Worm (Caenorhabditis elegans) whole organism, mixed stage, embryonic: ENCODE data around the gene prp-9.

Source experiments
- M03D4.4 ChIP-seq: sonication (generic microtip); optimal IDR thresholded peaks from 2 replicates; lab custom pipeline; 2017; ENCODE audit warnings: mild to moderate bottlenecking, missing genetic modification characterization, missing compliant biosample characterization
- bed-3 ChIP-seq: fragments of 200-800 bp; sonication (Bioruptor generic); optimal IDR thresholded peaks from 3 replicates; lab custom pipeline; 2018; ENCODE audit warnings: mild to moderate bottlenecking, missing genetic modification characterization, moderate library complexity, missing compliant biosample characterization
- blmp-1 ChIP-seq: fragments of 150-350 bp; optimal IDR thresholded peaks from 2 replicates; lab custom pipeline; 2014; ENCODE audit warnings: missing biosample characterization, missing genetic modification characterization
- ceh-39 ChIP-seq: fragments of 150-350 bp; optimal IDR thresholded peaks from 2 replicates; lab custom pipeline; 2014; ENCODE audit warnings: missing biosample characterization, missing genetic modification characterization
- ceh-43 ChIP-seq: fragments of 200-800 bp; sonication (Bioruptor generic); optimal IDR thresholded peaks from 2 replicates; lab custom pipeline; 2018; ENCODE audit warnings: mild to moderate bottlenecking, missing genetic modification characterization, moderate library complexity, missing compliant biosample characterization
- ceh-83 ChIP-seq: fragments of 200-800 bp; sonication (Bioruptor generic); optimal IDR thresholded peaks from 2 replicates; lab custom pipeline; 2018; ENCODE audit warnings: mild to moderate bottlenecking, missing genetic modification characterization, missing compliant biosample characterization
- ces-1 ChIP-seq: fragments of 150-350 bp; optimal IDR thresholded peaks from 2 replicates; lab custom pipeline; 2014; ENCODE audit warnings: missing biosample characterization, missing genetic modification reagents, missing genetic modification characterization
- cnd-1 ChIP-seq: fragments of 200-800 bp; sonication (Bioruptor generic); optimal IDR thresholded peaks from 2 replicates; lab custom pipeline; 2018; ENCODE audit warnings: mild to moderate bottlenecking, missing genetic modification characterization, missing compliant biosample characterization
- drap-1 ChIP-seq: fragments of 200-800 bp; sonication (Bioruptor generic); optimal IDR thresholded peaks from 3 replicates; lab custom pipeline; 2018; ENCODE audit warnings: mild to moderate bottlenecking, missing genetic modification characterization, missing compliant biosample characterization
- elt-3 ChIP-seq: fragments of 150-350 bp; optimal IDR thresholded peaks from 2 replicates; lab custom pipeline; 2014; ENCODE audit warnings: missing biosample characterization, missing genetic modification characterization
- ham-2 ChIP-seq: fragments of 200-800 bp; sonication (Bioruptor generic); optimal IDR thresholded peaks from 2 replicates; lab custom pipeline; 2018; ENCODE audit warnings: mild to moderate bottlenecking, missing genetic modification characterization, missing compliant biosample characterization
- hlh-1 ChIP-seq: fragments of 150-350 bp; optimal IDR thresholded peaks from 2 replicates; lab custom pipeline; 2014; ENCODE audit warnings: missing biosample characterization, missing genetic modification reagents, missing genetic modification characterization
- lsy-2 ChIP-seq: fragments of 150-350 bp; optimal IDR thresholded peaks from 2 replicates; lab custom pipeline; 2014; ENCODE audit warnings: missing biosample characterization, missing genetic modification characterization
- mab-5 ChIP-seq: fragments of 150-350 bp; optimal IDR thresholded peaks from 2 replicates; lab custom pipeline; 2014; ENCODE audit warnings: missing biosample characterization, missing genetic modification characterization
- mep-1 ChIP-seq: fragments of 150-350 bp; optimal IDR thresholded peaks from 2 replicates; lab custom pipeline; 2017; ENCODE audit warnings: missing biosample characterization, missing genetic modification reagents, missing genetic modification characterization, inconsistent platforms
- mls-2 ChIP-seq: sonication (generic microtip); optimal IDR thresholded peaks from 2 replicates; lab custom pipeline; 2016; ENCODE audit warnings: mild to moderate bottlenecking, missing genetic modification characterization, moderate library complexity, missing compliant biosample characterization
- nhr-12 ChIP-seq: fragments of 150-350 bp; optimal IDR thresholded peaks from 2 replicates; lab custom pipeline; 2014; ENCODE audit warnings: missing biosample characterization, missing genetic modification characterization
- nhr-2 ChIP-seq: fragments of 150-350 bp; optimal IDR thresholded peaks from 2 replicates; lab custom pipeline; 2014; ENCODE audit warnings: missing biosample characterization, missing genetic modification characterization
- nhr-237 ChIP-seq: fragments of 150-350 bp; optimal IDR thresholded peaks from 2 replicates; lab custom pipeline; 2014; ENCODE audit warnings: missing biosample characterization, missing genetic modification characterization
- nhr-28 ChIP-seq: fragments of 150-350 bp; optimal IDR thresholded peaks from 2 replicates; lab custom pipeline; 2014; ENCODE audit warnings: missing biosample characterization, missing genetic modification characterization
- nhr-76 ChIP-seq: sonication (generic microtip); optimal IDR thresholded peaks from 2 replicates; lab custom pipeline; 2017; ENCODE audit warnings: missing biosample characterization, missing genetic modification characterization
- pha-4 ChIP-seq: fragments of 150-350 bp; optimal IDR thresholded peaks from 2 replicates; lab custom pipeline; 2018; ENCODE audit warnings: missing biosample characterization, missing genetic modification reagents, missing genetic modification characterization
- snpc-4 ChIP-seq: fragments of 150-350 bp; optimal IDR thresholded peaks from 2 replicates; lab custom pipeline; 2014; ENCODE audit warnings: missing biosample characterization, missing genetic modification characterization
- sptf-1 ChIP-seq: sonication (generic microtip); optimal IDR thresholded peaks from 2 replicates; lab custom pipeline; 2017; ENCODE audit warnings: mild to moderate bottlenecking, missing genetic modification characterization, moderate library complexity, missing compliant biosample characterization
- tbx-8 ChIP-seq: fragments of 200-800 bp; sonication (Bioruptor generic); optimal IDR thresholded peaks from 2 replicates; lab custom pipeline; 2018; ENCODE audit warnings: mild to moderate bottlenecking, missing genetic modification characterization, moderate library complexity, missing compliant biosample characterization
- unc-120 ChIP-seq: sonication (generic microtip); optimal IDR thresholded peaks from 2 replicates; lab custom pipeline; 2017; ENCODE audit warnings: missing genetic modification characterization, missing compliant biosample characterization; ENCODE audit not compliant: poor library complexity, severe bottlenecking
- unc-39 ChIP-seq: fragments of 150-350 bp; optimal IDR thresholded peaks from 2 replicates; lab custom pipeline; 2014; ENCODE audit warnings: missing biosample characterization, missing genetic modification characterization
- unc-62 ChIP-seq: fragments of 150-350 bp; optimal IDR thresholded peaks from 2 replicates; lab custom pipeline; 2014; ENCODE audit warnings: missing biosample characterization, missing genetic modification reagents, missing genetic modification characterization
- zip-8 ChIP-seq: fragments of 150-350 bp; optimal IDR thresholded peaks from 2 replicates; lab custom pipeline; 2014; ENCODE audit warnings: missing biosample characterization, missing genetic modification characterization
- ztf-11 ChIP-seq: fragments of 150-350 bp; optimal IDR thresholded peaks from 2 replicates; lab custom pipeline; 2014; ENCODE audit warnings: missing biosample characterization, missing genetic modification characterization

Gene prp-9

ce11 chrII:8483793-8484186 lies 41.4 kb downstream of the prp-9 start, which contains the start of gene taap-1:
Gene taap-1 (minus strand): TSS chrII:8483871.
- TF ChIP-seq lsy-2 = no peak
- TF ChIP-seq blmp-1 (tag; lab: Kevin White, UChicago) = no peak
- TF ChIP-seq snpc-4 (tag; lab: Kevin White, UChicago) = no peak
- no peak for TF ChIP-seq ztf-11
- TF ChIP-seq nhr-76 (tag; lab: Kevin White, UChicago) = no peak
- TF ChIP-seq unc-62 (GFP tag; lab: Kevin White, UChicago) = no peak
- no peak for TF ChIP-seq ham-2 (GFP tag; lab: Kevin White, UChicago)
- no peak for TF ChIP-seq zip-8 (tag; lab: Kevin White, UChicago)

ce11 chrII:8483124-8483792 lies 41.9 kb downstream of the prp-9 start:
- no peak for TF ChIP-seq nhr-237 (tag; lab: Kevin White, UChicago)
- no peak for TF ChIP-seq nhr-28 (tag; lab: Kevin White, UChicago)
- no peak for TF ChIP-seq drap-1 (GFP tag; lab: Kevin White, UChicago)
- no peak for TF ChIP-seq M03D4.4
- TF ChIP-seq pha-4 (tag; lab: Kevin White, UChicago) = no peak
- peak; percentile 44 for TF ChIP-seq ces-1 (GFP tag; lab: Kevin White, UChicago)
- TF ChIP-seq ham-2 (GFP tag; lab: Kevin White, UChicago) = no peak
- no peak for TF ChIP-seq bed-3 (GFP tag; lab: Kevin White, UChicago)
- no peak for TF ChIP-seq ceh-43
- TF ChIP-seq lsy-2 = peak; percentile 82
- TF ChIP-seq mab-5 = no peak

ce11 chrII:8481731-8482253 lies 43.4 kb downstream of the prp-9 start, which contains the start of gene M05D6.5:
Gene M05D6.5 (minus strand): TSS chrII:8482203.
- TF ChIP-seq nhr-237 (tag; lab: Kevin White, UChicago) = no peak
- TF ChIP-seq blmp-1 (tag; lab: Kevin White, UChicago) = no peak
- no peak for TF ChIP-seq sptf-1 (tag; lab: Kevin White, UChicago)
- TF ChIP-seq snpc-4 (tag; lab: Kevin White, UChicago) = no peak
- TF ChIP-seq hlh-1 (tag; lab: Kevin White, UChicago) = no peak

ce11 chrII:8481033-8481708 lies 44.0 kb downstream of the prp-9 start:
- TF ChIP-seq ces-1 (GFP tag; lab: Kevin White, UChicago) (no peak), ceh-39 (peak; percentile 34), ceh-83 (GFP tag; lab: Kevin White, UChicago) (no peak), snpc-4 (tag; lab: Kevin White, UChicago) (no peak), unc-120 (peak; percentile 62), hlh-1 (tag; lab: Kevin White, UChicago) (peak; percentile 84), drap-1 (GFP tag; lab: Kevin White, UChicago) (no peak), pha-4 (tag; lab: Kevin White, UChicago) (peak; percentile 10), M03D4.4 (no peak), unc-39 (tag; lab: Kevin White, UChicago) (no peak), tbx-8 (GFP tag; lab: Kevin White, UChicago) (no peak), ham-2 (GFP tag; lab: Kevin White, UChicago) (no peak), nhr-2 (peak; percentile 58), elt-3 (tag; lab: Kevin White, UChicago) (no peak), cnd-1 (tag; lab: Kevin White, UChicago) (no peak), mab-5 (peak; percentile 44), sptf-1 (tag; lab: Kevin White, UChicago) (no peak), unc-62 (GFP tag; lab: Kevin White, UChicago) (peak; percentile 70), bed-3 (GFP tag; lab: Kevin White, UChicago) (no peak), ceh-43 (no peak)

ce11 chrII:8480166-8480565 lies 45.0 kb downstream of the prp-9 start, which contains the start of gene lact-4:
Gene lact-4 (minus strand): TSS chrII:8480478.
- TF ChIP-seq unc-39 (tag; lab: Kevin White, UChicago) (no peak), mls-2 (tag; lab: Kevin White, UChicago) (no peak), ceh-39 (no peak), snpc-4 (tag; lab: Kevin White, UChicago) (no peak), bed-3 (GFP tag; lab: Kevin White, UChicago) (no peak), ceh-43 (no peak), mab-5 (no peak), ztf-11 (no peak), ham-2 (GFP tag; lab: Kevin White, UChicago) (no peak), tbx-8 (GFP tag; lab: Kevin White, UChicago) (no peak), ces-1 (GFP tag; lab: Kevin White, UChicago) (no peak), sptf-1 (tag; lab: Kevin White, UChicago) (no peak), cnd-1 (tag; lab: Kevin White, UChicago) (no peak), mep-1 (tag; lab: Kevin White, UChicago) (no peak), pha-4 (tag; lab: Kevin White, UChicago) (no peak), nhr-76 (tag; lab: Kevin White, UChicago) (no peak), unc-120 (no peak), nhr-12 (no peak), elt-3 (tag; lab: Kevin White, UChicago) (no peak), unc-62 (GFP tag; lab: Kevin White, UChicago) (no peak)
- TF ChIP-seq, all 35 proteins: peak for 0
